Worm (Caenorhabditis elegans): ENCODE measurements around the gene fmo-3.

Gene fmo-3

DNA sequence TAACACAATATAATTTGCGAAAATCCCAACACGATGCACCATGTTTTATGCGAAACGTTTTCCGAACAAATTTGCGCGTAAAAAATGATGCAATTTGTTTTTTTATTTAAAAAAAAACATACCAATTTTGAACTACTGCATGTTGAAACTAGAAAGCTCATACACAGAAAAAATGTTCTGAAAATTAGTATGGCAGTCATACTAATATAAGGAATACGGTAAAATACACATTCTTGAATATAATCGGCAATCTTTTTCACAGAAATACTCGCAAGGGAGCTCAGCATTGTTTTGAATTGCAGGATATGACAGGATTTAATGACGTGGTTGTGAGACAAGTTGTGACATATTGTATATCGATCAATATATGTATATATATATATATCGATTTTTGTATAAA lies 15.5 kb upstream of the fmo-3 start, which contains the start of gene Y39A1A.16:
Y39A1A.16 (plus strand) TSS at position 301 of the 400 bp plus-strand sequence.
- TF ChIP-seq ceh-14 (tag; optimal IDR thresholded peaks at IDR 0.05): no peak
- no peak for TF ChIP-seq F13H6.1 (tag; optimal IDR thresholded peaks at IDR 0.05)
- no peak for TF ChIP-seq elt-2 (tag; optimal IDR thresholded peaks at IDR 0.05)
- TF ChIP-seq ama-1 (optimal IDR thresholded peaks at IDR 0.05): no peak
- TF ChIP-seq fkh-6 (tag; optimal IDR thresholded peaks at IDR 0.05): no peak
- TF ChIP-seq dve-1 (tag; optimal IDR thresholded peaks at IDR 0.05): no peak
- TF ChIP-seq odd-2 (tag; optimal IDR thresholded peaks at IDR 0.05): no peak

DNA sequence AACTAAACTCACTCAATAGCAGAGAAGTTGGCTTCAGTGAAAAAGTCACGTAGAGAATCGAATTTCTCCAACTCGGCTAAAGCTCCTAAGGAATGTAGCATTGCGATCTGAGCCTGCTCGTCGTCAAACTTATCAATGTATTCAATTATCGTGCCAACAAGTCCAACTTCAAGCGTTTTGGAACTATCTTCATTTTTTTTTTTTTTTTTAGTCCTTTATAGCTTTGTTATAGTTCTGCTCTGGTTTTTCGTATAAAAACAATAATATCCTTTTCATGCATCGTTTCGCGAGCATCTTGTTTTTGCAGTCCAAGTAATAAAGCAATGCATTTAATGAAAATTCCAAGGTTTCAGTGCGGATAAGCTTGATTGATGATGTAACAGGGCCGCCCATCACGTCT lies 5.4 kb upstream of the fmo-3 start, which contains the start of gene Y39A1A.31:
Y39A1A.31 (minus strand) TSS at position 101 of the 400 bp plus-strand sequence.
- no peak for TF ChIP-seq Y22D7AL.16 (tag; optimal IDR thresholded peaks at IDR 0.05)
- no peak for TF ChIP-seq C08G9.2 (tag; optimal IDR thresholded peaks at IDR 0.05)

DNA sequence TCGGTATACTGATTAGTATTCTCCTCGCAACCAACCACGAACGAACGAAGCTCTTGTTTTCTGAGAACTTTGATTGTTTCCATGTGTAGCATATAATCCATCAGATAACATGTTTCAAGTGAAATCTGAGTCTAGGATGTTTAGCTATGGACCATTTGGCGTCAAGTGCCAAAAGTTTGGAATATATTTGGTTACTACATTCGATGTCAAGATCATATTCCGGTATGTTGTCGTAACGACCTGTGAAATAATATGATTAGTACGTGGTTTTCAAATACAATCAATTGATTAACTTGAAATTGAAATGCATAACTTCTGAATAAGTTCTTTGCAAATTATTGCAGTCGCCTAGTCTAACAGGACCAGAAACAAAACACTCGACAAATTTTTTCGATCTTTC lies 3.5 kb upstream of the fmo-3 start, which contains the start of gene Y39A1A.17:
Y39A1A.17 (minus strand) TSS at position 101 of the 400 bp plus-strand sequence.
- no peak for TF ChIP-seq ttx-3 (tag; optimal IDR thresholded peaks at IDR 0.05)
- TF ChIP-seq mec-3 (tag; optimal IDR thresholded peaks at IDR 0.05; ENCODE audit: borderline replicate concordance): no peak
- TF ChIP-seq pax-1 (tag; optimal IDR thresholded peaks at IDR 0.05): no peak
- TF ChIP-seq pha-4 (tag; optimal IDR thresholded peaks at IDR 0.05): no peak
- TF ChIP-seq lim-6 (tag; optimal IDR thresholded peaks at IDR 0.05): no peak
- TF ChIP-seq madf-2 (tag; optimal IDR thresholded peaks at IDR 0.05): no peak
- TF ChIP-seq ceh-2 (tag; optimal IDR thresholded peaks at IDR 0.05): no peak

DNA sequence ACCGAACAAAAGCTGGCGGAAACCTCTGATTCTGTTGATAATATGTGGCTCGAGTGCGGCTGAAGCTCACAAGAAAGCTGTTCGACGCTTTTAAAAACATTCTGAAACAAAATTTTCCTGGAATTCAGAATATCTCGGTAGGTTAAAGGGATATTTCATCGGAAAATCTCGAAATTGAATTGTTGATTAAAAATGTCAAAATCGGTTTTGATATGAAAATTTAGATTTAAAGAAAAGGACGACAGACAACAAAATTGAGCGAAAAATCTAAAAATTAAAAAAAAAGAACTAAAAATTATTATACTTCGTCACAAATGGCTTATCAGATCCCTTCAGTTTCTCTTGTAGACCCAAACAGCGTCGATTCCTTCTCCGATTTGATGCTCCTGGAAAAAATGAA lies 6.0 kb downstream of the fmo-3 start, which contains the start of gene Y39A1A.20:
Y39A1A.20 (minus strand) TSS at position 101 of the 400 bp plus-strand sequence.
- TF ChIP-seq mec-3 (tag; optimal IDR thresholded peaks at IDR 0.05; ENCODE audit: borderline replicate concordance) (no peak), zip-5 (tag; optimal IDR thresholded peaks at IDR 0.05) (no peak), fkh-10 (GFP tag; optimal IDR thresholded peaks at IDR 0.05) (no peak), ama-1 (optimal IDR thresholded peaks at IDR 0.05) (no peak), pat-9 (tag; optimal IDR thresholded peaks at IDR 0.05) (no peak), ceh-14 (tag; optimal IDR thresholded peaks at IDR 0.05) (no peak), pqm-1 (tag; optimal IDR thresholded peaks at IDR 0.05) (no peak), rnt-1 (tag; optimal IDR thresholded peaks at IDR 0.05) (no peak), K09A11.1 (tag; optimal IDR thresholded peaks at IDR 0.05; ENCODE audit: insufficient read depth) (no peak)

DNA sequence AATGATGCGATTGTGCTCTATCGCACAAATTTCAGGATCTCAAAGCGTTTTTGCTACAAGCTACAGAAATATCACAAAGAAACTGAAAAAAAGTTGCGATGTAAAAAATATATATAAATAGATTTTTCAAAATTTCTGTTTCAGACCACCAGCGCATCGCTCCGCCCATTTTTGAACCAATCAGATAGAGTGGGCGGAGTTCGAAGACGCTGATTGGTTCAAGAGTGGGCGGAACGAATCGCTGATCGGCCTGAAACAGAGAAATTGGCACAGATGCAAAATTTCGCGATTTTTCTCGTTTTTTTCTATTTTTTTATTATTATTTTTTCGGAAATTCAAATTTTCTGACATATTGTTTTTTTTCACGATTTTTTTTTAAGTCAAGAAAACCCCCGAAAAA lies 8.3 kb downstream of the fmo-3 start:
- TF ChIP-seq dmd-4 (tag; optimal IDR thresholded peaks at IDR 0.05; ENCODE audit: borderline replicate concordance) (no peak), nfya-1 (tag; optimal IDR thresholded peaks at IDR 0.05) (peak; percentile 61)

DNA sequence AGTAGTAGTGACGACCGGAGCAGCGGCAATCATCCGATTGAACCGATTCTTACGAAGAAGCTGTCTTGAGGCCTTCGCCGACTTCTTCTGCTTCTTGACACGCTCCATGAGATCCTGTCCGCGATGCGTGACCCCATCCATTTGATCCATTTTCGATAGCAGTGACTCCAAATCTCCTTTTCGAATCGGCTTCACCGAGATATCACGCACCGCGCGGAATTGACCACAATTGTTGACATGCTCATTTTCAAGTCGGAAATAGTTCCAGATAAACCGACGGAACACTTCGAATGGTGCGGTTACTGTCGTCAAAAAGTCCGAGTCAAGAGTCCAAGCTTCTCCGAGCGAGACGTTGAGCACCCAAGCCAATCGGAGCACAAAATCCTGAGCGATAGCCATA lies 9.4 kb downstream of the fmo-3 start:
- TF ChIP-seq hlh-8 (tag; optimal IDR thresholded peaks at IDR 0.05): no peak
- no peak for TF ChIP-seq fax-1 (tag; optimal IDR thresholded peaks at IDR 0.05)
- TF ChIP-seq gmeb-2 (tag; optimal IDR thresholded peaks at IDR 0.05): no peak

DNA sequence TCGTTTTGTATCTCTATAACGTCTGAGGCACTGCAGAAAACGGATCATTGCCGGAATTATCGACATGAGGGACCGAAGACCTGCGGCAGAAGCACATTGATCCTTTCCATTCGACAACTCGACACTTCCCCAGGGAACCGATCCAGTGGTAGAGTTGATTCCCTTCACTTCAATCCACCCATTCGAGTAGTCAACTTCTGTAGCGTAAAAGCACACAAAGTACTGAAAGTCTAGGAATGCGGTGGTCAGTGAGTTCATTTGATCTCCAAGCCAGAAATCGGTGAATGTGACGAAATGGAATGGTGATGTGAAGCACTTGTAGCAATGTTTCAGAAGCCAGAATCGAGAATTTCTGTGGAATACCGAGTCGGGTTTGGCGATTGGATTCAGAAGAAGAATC lies 10.0 kb downstream of the fmo-3 start:
- no peak for TF ChIP-seq ceh-22 (tag; optimal IDR thresholded peaks at IDR 0.05)
- no peak for TF ChIP-seq lin-11 (tag; optimal IDR thresholded peaks at IDR 0.05)
- TF ChIP-seq dve-1 (tag; optimal IDR thresholded peaks at IDR 0.05): no peak
- TF ChIP-seq sox-2 (GFP tag; IDR thresholded peaks at IDR 0.05): no peak
- no peak for TF ChIP-seq madf-2 (tag; optimal IDR thresholded peaks at IDR 0.05)
- TF ChIP-seq Y22D7AL.16 (tag; optimal IDR thresholded peaks at IDR 0.05): no peak
- no peak for TF ChIP-seq ceh-31 (tag; optimal IDR thresholded peaks at IDR 0.05)
- TF ChIP-seq ahr-1 (tag; optimal IDR thresholded peaks at IDR 0.05): no peak
- no peak for TF ChIP-seq fkh-6 (tag; optimal IDR thresholded peaks at IDR 0.05)
- no peak for TF ChIP-seq tbx-7 (tag; optimal IDR thresholded peaks at IDR 0.05)
- no peak for TF ChIP-seq pros-1 (tag; optimal IDR thresholded peaks at IDR 0.05)
- no peak for TF ChIP-seq syd-9 (tag; optimal IDR thresholded peaks at IDR 0.05)
